Worm (Caenorhabditis elegans): ENCODE measurements around the gene F59D12.5.
A peak's percentile ranks its signal among the peaks of the same experiment; 100 is the strongest.

F59D12.5 gene

DNA sequence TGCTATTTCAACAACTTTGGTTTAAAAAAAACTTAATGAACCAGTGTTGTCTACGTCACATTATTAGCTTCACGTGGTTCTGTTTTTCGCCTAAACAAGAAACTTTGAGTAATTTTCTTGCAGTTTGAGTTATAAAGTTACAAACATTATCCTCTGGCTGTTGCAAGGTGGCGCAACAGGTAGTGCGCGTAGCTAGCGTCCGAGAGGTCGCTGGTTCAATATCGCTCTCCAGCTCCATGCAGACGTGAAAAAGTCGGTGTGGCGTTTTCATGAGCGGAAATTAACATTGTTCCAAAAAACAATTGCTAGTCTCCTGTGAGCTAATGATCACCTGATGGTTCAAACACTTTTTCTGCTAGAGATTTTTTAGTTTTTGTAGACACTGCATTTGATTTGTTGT lies 27.9 kb downstream of the F59D12.5 start:
- TF ChIP-seq sox-4 (tag; optimal IDR thresholded peaks at IDR 0.05) (no peak), hlh-15 (tag; optimal IDR thresholded peaks at IDR 0.05) (no peak), syd-9 (tag; optimal IDR thresholded peaks at IDR 0.05) (no peak), lim-6 (tag; optimal IDR thresholded peaks at IDR 0.05) (no peak), pha-2 (tag; optimal IDR thresholded peaks at IDR 0.05) (no peak), dve-1 (tag; optimal IDR thresholded peaks at IDR 0.05) (no peak), nhr-11 (tag; optimal IDR thresholded peaks at IDR 0.05) (no peak), zip-5 (tag; optimal IDR thresholded peaks at IDR 0.05) (no peak), npax-4 (tag; optimal IDR thresholded peaks at IDR 0.05) (no peak), tbx-2 (tag; optimal IDR thresholded peaks at IDR 0.05) (no peak), elt-2 (tag; optimal IDR thresholded peaks at IDR 0.05) (no peak), sdc-2 (tag; optimal IDR thresholded peaks at IDR 0.05) (no peak), ceh-19 (GFP tag; optimal IDR thresholded peaks at IDR 0.05) (no peak)

ce11 chrX:15617168-15617567 lies 30.0 kb downstream of the F59D12.5 start:
- TF ChIP-seq ceh-34 (tag; optimal IDR thresholded peaks at IDR 0.05) (peak; percentile 67), unc-42 (tag; optimal IDR thresholded peaks at IDR 0.05) (peak; percentile 29), nhr-232 (tag; optimal IDR thresholded peaks at IDR 0.05) (no peak), dve-1 (tag; optimal IDR thresholded peaks at IDR 0.05) (no peak)

ce11 chrX:15616443-15616842 lies 30.7 kb downstream of the F59D12.5 start, which contains the start of gene ergi-3:
TSS of gene ergi-3 (minus strand) at chrX:15616753.
- peak; percentile 25 for TF ChIP-seq ceh-18 (tag; optimal IDR thresholded peaks at IDR 0.05)
- no peak for TF ChIP-seq ttx-3 (tag; optimal IDR thresholded peaks at IDR 0.05)
- TF ChIP-seq unc-55 (GFP tag; optimal IDR thresholded peaks at IDR 0.05) = peak; percentile 75
- peak; percentile 18 for TF ChIP-seq nfya-1 (tag; optimal IDR thresholded peaks at IDR 0.05)
- TF ChIP-seq ceh-31 (tag; optimal IDR thresholded peaks at IDR 0.05) = peak; percentile 43
- TF ChIP-seq dve-1 (tag; optimal IDR thresholded peaks at IDR 0.05) = peak; percentile 28
- peak; percentile 84 for TF ChIP-seq unc-42 (tag; optimal IDR thresholded peaks at IDR 0.05)
- TF ChIP-seq pros-1 (tag; optimal IDR thresholded peaks at IDR 0.05) = peak; percentile 7
- 0 out of 2 replicates have a peak, but pooled peaks have one; percentile 24 for TF ChIP-seq ceh-45 (GFP tag; IDR thresholded peaks at IDR 0.05)
- TF ChIP-seq tbx-2 (tag; optimal IDR thresholded peaks at IDR 0.05) = no peak
- TF ChIP-seq fax-1 (tag; optimal IDR thresholded peaks at IDR 0.05) = no peak

DNA sequence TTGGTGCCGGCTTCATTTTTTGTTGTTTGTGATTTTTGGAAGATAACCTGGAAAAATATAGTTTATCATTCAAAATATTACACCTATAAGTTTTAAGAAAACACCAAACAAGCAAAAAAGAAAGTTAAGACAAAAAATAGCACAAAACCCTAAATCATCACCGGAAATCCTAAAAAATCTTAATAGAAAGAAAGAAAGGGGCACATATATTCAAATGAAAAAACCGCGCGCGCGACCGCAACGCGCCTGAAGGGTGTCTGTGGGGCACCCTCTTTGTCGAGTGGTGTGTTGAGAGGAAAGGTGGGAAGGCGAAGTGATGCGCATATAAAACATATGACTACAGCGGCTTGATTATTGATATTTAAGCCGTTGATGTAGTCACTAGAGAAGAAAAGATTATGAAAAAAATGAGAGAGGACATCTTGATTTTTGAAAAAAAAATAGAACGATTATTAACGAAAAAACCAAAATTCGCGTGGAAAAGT lies 33.4 kb downstream of the F59D12.5 start, which contains the start of gene K09E9.3:
K09E9.3 (minus strand) TSS at position 51 of the 485 bp plus-strand sequence.
- TF ChIP-seq ceh-31 (tag; optimal IDR thresholded peaks at IDR 0.05) = peak; percentile 2
- TF ChIP-seq fax-1 (tag; optimal IDR thresholded peaks at IDR 0.05) = no peak
- no peak for TF ChIP-seq zip-5 (tag; optimal IDR thresholded peaks at IDR 0.05)
- TF ChIP-seq nfya-1 (tag; optimal IDR thresholded peaks at IDR 0.05) = peak; percentile 37
- TF ChIP-seq K09A11.1 (tag; optimal IDR thresholded peaks at IDR 0.05; ENCODE audit: insufficient read depth) = no peak
- no peak for TF ChIP-seq T23F11.4 (GFP tag; optimal IDR thresholded peaks at IDR 0.05)
- TF ChIP-seq ceh-6 (GFP tag; optimal IDR thresholded peaks at IDR 0.05) = no peak

- TF ChIP-seq nhr-232 (tag; optimal IDR thresholded peaks at IDR 0.05) (no peak), dve-1 (tag; optimal IDR thresholded peaks at IDR 0.05) (no peak), unc-86 (tag; optimal IDR thresholded peaks at IDR 0.05) (no peak), elt-2 (tag; optimal IDR thresholded peaks at IDR 0.05) (peak; percentile 88)
Observed at ce11 chrX:15610527-15611091, 36.6 kb downstream of the F59D12.5 start.

DNA sequence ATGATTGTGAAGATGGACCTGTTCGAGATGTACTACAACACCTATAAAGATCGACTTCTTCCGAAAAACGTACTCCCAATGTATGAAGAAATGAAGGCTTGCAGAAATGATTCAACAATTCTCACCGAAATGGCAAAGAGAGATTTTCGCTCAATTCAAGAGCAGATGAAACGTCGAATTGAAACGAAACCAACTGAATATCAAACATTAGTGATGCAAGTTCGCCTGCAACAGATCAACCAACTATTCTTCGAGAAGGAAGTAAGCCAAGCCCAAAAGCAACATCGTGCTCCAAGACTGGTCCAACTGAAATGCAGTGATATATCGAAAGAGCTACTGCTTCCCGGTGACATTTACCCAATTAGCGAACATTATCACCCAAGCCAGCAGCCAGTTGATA lies 37.5 kb downstream of the F59D12.5 start:
- TF ChIP-seq C08G9.2 (tag; optimal IDR thresholded peaks at IDR 0.05) (no peak), pax-1 (tag; optimal IDR thresholded peaks at IDR 0.05) (no peak), hlh-6 (tag; optimal IDR thresholded peaks at IDR 0.05) (no peak), nhr-232 (tag; optimal IDR thresholded peaks at IDR 0.05) (no peak), ceh-2 (tag; optimal IDR thresholded peaks at IDR 0.05) (no peak), ama-1 (optimal IDR thresholded peaks at IDR 0.05) (no peak), sox-4 (tag; optimal IDR thresholded peaks at IDR 0.05) (no peak), unc-3 (GFP tag; conservative IDR thresholded peaks at IDR 0.05) (no peak), unc-3 (tag; optimal IDR thresholded peaks at IDR 0.05) (no peak), sox-2 (GFP tag; IDR thresholded peaks at IDR 0.05) (no peak), pat-9 (tag; optimal IDR thresholded peaks at IDR 0.05) (no peak), dve-1 (tag; optimal IDR thresholded peaks at IDR 0.05) (no peak), odd-2 (tag; optimal IDR thresholded peaks at IDR 0.05) (no peak), pros-1 (tag; optimal IDR thresholded peaks at IDR 0.05) (no peak), fkh-6 (tag; optimal IDR thresholded peaks at IDR 0.05) (no peak), ahr-1 (tag; optimal IDR thresholded peaks at IDR 0.05) (no peak), ceh-9 (tag; optimal IDR thresholded peaks at IDR 0.05) (no peak), elt-2 (tag; optimal IDR thresholded peaks at IDR 0.05) (no peak)

Data from whole organism, late embryonic.